Worm (Caenorhabditis elegans) whole organism, L4 larva: ENCODE data around the gene fbxa-105.

Experiments
- F26F4.8 ChIP-seq: fragments of 200-800 bp; sonication (Bioruptor generic); conservative IDR thresholded peaks from 2 replicates; pipeline ENCODE4 v1.3.6; 2022; ENCODE audit warnings: missing genetic modification characterization, missing compliant biosample characterization
- T26A8.4 ChIP-seq: fragments of 200-800 bp; sonication (Bioruptor generic); IDR thresholded peaks from 2 replicates; pipeline ENCODE4 v1.3.6; 2022; ENCODE audit warnings: missing genetic modification characterization, missing compliant biosample characterization
- Y105C5A.15 ChIP-seq: fragments of 200-800 bp; sonication (Bioruptor generic); IDR thresholded peaks from 2 replicates; pipeline ENCODE4 v1.3.6; 2022; ENCODE audit warnings: missing genetic modification characterization, missing compliant biosample characterization
- Y48G9A.11 ChIP-seq: fragments of 200-800 bp; sonication (Bioruptor generic); IDR thresholded peaks from 2 replicates; pipeline ENCODE4 v1.3.6; 2022; ENCODE audit warnings: missing genetic modification reagents, missing genetic modification characterization, missing compliant biosample characterization
- Y75B8A.6 ChIP-seq: fragments of 200-800 bp; sonication (Bioruptor generic); IDR thresholded peaks from 2 replicates; pipeline ENCODE4 v1.3.6; 2022; ENCODE audit warnings: missing genetic modification reagents, missing genetic modification characterization, missing compliant biosample characterization
- aha-1 ChIP-seq: fragments of 150-350 bp; peaks from one replicate; lab custom pipeline; 2014; ENCODE audit warnings: missing biosample characterization, missing genetic modification characterization
- ama-1 ChIP-seq: fragments of 150-350 bp; optimal IDR thresholded peaks from 2 replicates; lab custom pipeline; 2014; ENCODE audit warnings: inconsistent platforms, mixed read lengths
- attf-4 ChIP-seq: sonication (generic microtip); optimal IDR thresholded peaks from 3 replicates; lab custom pipeline; 2017; ENCODE audit warnings: missing biosample characterization, missing genetic modification characterization
- ceh-20 ChIP-seq: fragments of 200-800 bp; sonication (Bioruptor generic); IDR thresholded peaks from 2 replicates; pipeline ENCODE4 v1.3.6; 2022; ENCODE audit warnings: missing genetic modification reagents, missing genetic modification characterization, missing compliant biosample characterization
- ceh-82 ChIP-seq: sonication (generic microtip); optimal IDR thresholded peaks from 2 replicates; lab custom pipeline; 2017; ENCODE audit warnings: missing biosample characterization, missing genetic modification characterization
- daf-19 ChIP-seq: fragments of 200-800 bp; sonication (Bioruptor generic); conservative IDR thresholded peaks from 2 replicates; pipeline ENCODE4 v1.3.6; 2022; ENCODE audit warnings: missing genetic modification characterization, missing compliant biosample characterization
- daf-8 ChIP-seq: fragments of 200-800 bp; sonication (Bioruptor generic); IDR thresholded peaks from 2 replicates; pipeline ENCODE4 v1.3.6; 2022; ENCODE audit warnings: missing genetic modification characterization, missing compliant biosample characterization
- dmd-6 ChIP-seq: fragments of 200-800 bp; sonication (Bioruptor generic); IDR thresholded peaks from 2 replicates; pipeline ENCODE4 v1.3.6; 2022; ENCODE audit warnings: missing genetic modification reagents, missing genetic modification characterization, missing compliant biosample characterization
- dmd-8 ChIP-seq: fragments of 200-800 bp; sonication (Bioruptor generic); IDR thresholded peaks from 2 replicates; pipeline ENCODE4 v1.3.6; 2022; ENCODE audit warnings: missing genetic modification characterization, missing compliant biosample characterization
- dpl-1 ChIP-seq: fragments of 150-350 bp; optimal IDR thresholded peaks from 2 replicates; lab custom pipeline; 2014; ENCODE audit warnings: missing biosample characterization, missing genetic modification reagents, missing genetic modification characterization
- duxl-1 ChIP-seq: sonication (generic microtip); optimal IDR thresholded peaks from 2 replicates; lab custom pipeline; 2016; ENCODE audit warnings: mild to moderate bottlenecking, missing genetic modification characterization, moderate library complexity, missing compliant biosample characterization; ENCODE audit not compliant: poor library complexity
- dve-1 ChIP-seq: sonication (generic microtip); optimal IDR thresholded peaks from 2 replicates; lab custom pipeline; 2017; ENCODE audit warnings: antibody characterized with exemption, mild to moderate bottlenecking, missing genetic modification characterization, missing compliant biosample characterization; ENCODE audit not compliant: insufficient read depth
- hif-1 ChIP-seq, 2 experiments: sonication (generic microtip); optimal IDR thresholded peaks; 2 replicates each; lab custom pipeline; 2016 to 2017; ENCODE audit warnings: missing compliant biosample characterization in 2 of 2, missing genetic modification characterization in 2 of 2, missing genetic modification reagents in 2 of 2, missing genotype in 2 of 2, mild to moderate bottlenecking in 1 of 2
- hlh-30 ChIP-seq: sonication (generic microtip); optimal IDR thresholded peaks from 2 replicates; lab custom pipeline; 2017; ENCODE audit warnings: antibody characterized with exemption, mild to moderate bottlenecking, missing genetic modification characterization, missing compliant biosample characterization; ENCODE audit not compliant: insufficient read depth
- hmg-1.1 ChIP-seq: fragments of 200-800 bp; sonication (Bioruptor generic); IDR thresholded peaks from 2 replicates; pipeline ENCODE4 v1.3.6; 2022; ENCODE audit warnings: missing genetic modification reagents, missing genetic modification characterization, missing compliant biosample characterization
- jun-1 ChIP-seq: fragments of 150-350 bp; optimal IDR thresholded peaks from 2 replicates; lab custom pipeline; 2014; ENCODE audit warnings: missing biosample characterization, missing genetic modification reagents, missing genetic modification characterization
- lin-1 ChIP-seq: fragments of 200-800 bp; sonication (Bioruptor generic); IDR thresholded peaks from 2 replicates; pipeline ENCODE4 v1.3.6; 2022; ENCODE audit warnings: missing genetic modification reagents, missing genetic modification characterization, missing compliant biosample characterization
- lin-38 ChIP-seq: fragments of 200-800 bp; sonication (Bioruptor generic); IDR thresholded peaks from 2 replicates; pipeline ENCODE4 v1.3.6; 2022; ENCODE audit warnings: missing genetic modification reagents, missing genetic modification characterization, missing compliant biosample characterization
- lsy-2 ChIP-seq, 2 experiments: fragments of 150-350 bp in 1 of 2; sonication (generic microtip) in 1 of 2; optimal IDR thresholded peaks; 2 replicates each; lab custom pipeline; 2014 to 2017; ENCODE audit warnings: missing biosample characterization in 2 of 2, missing genetic modification characterization in 2 of 2
- mdl-1 ChIP-seq, 2 experiments: fragments of 150-350 bp in 1 of 2; sonication (generic microtip) in 1 of 2; optimal IDR thresholded peaks; 2 replicates each; lab custom pipeline; 2014 to 2017; ENCODE audit warnings: missing biosample characterization in 2 of 2, missing genetic modification characterization in 2 of 2
- mep-1 ChIP-seq: fragments of 150-350 bp; sonication (generic microtip); optimal IDR thresholded peaks from 3 replicates; lab custom pipeline; 2014; ENCODE audit warnings: missing biosample characterization, missing genetic modification characterization
- mes-2 ChIP-seq: sonication (generic microtip); optimal IDR thresholded peaks from 2 replicates; lab custom pipeline; 2016; ENCODE audit warnings: missing genotype, mild to moderate bottlenecking, missing genetic modification characterization, missing compliant biosample characterization; ENCODE audit not compliant: poor library complexity, severe bottlenecking
- mxl-3 ChIP-seq: fragments of 200-800 bp; sonication (Bioruptor generic); optimal IDR thresholded peaks from 2 replicates; lab custom pipeline; 2018; ENCODE audit warnings: mild to moderate bottlenecking, missing genetic modification characterization, missing compliant biosample characterization
- nhr-102 ChIP-seq: sonication (generic microtip); optimal IDR thresholded peaks from 2 replicates; lab custom pipeline; 2016; ENCODE audit warnings: mild to moderate bottlenecking, missing genetic modification characterization, moderate library complexity, missing compliant biosample characterization
- nhr-28 ChIP-seq: fragments of 150-350 bp; optimal IDR thresholded peaks from 2 replicates; lab custom pipeline; 2014; ENCODE audit warnings: missing biosample characterization, missing genetic modification characterization
- nhr-42 ChIP-seq: fragments of 200-800 bp; sonication (Bioruptor generic); IDR thresholded peaks from 2 replicates; pipeline ENCODE4 v1.3.6; 2022; ENCODE audit warnings: missing genetic modification characterization, missing compliant biosample characterization
- nhr-48 ChIP-seq: sonication (generic microtip); optimal IDR thresholded peaks from 2 replicates; lab custom pipeline; 2016; ENCODE audit warnings: mild to moderate bottlenecking, missing genetic modification characterization, missing compliant biosample characterization
- nhr-6 ChIP-seq: fragments of 150-350 bp; optimal IDR thresholded peaks from 2 replicates; lab custom pipeline; 2014; ENCODE audit warnings: missing biosample characterization, missing genetic modification characterization
- nhr-76 ChIP-seq: fragments of 150-350 bp; optimal IDR thresholded peaks from 2 replicates; lab custom pipeline; 2014; ENCODE audit warnings: missing biosample characterization, missing genetic modification characterization
- nhr-77 ChIP-seq: fragments of 150-350 bp; optimal IDR thresholded peaks from 2 replicates; lab custom pipeline; 2014; ENCODE audit warnings: missing biosample characterization, missing genetic modification characterization
- pha-4 ChIP-seq, 2 experiments: fragments of 150-350 bp in 1 of 2; fragments of 200-800 bp in 1 of 2; sonication (Bioruptor generic) in 1 of 2; IDR thresholded peaks in 1 of 2; optimal IDR thresholded peaks in 1 of 2; 2 replicates each; pipeline versions ENCODE4 v1.3.6 to Lab custom; 2014 to 2022; ENCODE audit warnings: missing genetic modification characterization in 2 of 2, missing genetic modification reagents in 2 of 2, missing biosample characterization in 1 of 2, missing compliant biosample characterization in 1 of 2
- php-3 ChIP-seq: fragments of 200-800 bp; sonication (Bioruptor generic); IDR thresholded peaks from 2 replicates; pipeline ENCODE4 v1.3.6; 2022; ENCODE audit warnings: missing genetic modification reagents, missing genetic modification characterization, missing compliant biosample characterization
- set-16 ChIP-seq: fragments of 200-800 bp; sonication (Bioruptor generic); IDR thresholded peaks from 2 replicates; pipeline ENCODE4 v1.3.6; 2022; ENCODE audit warnings: missing genetic modification reagents, missing genetic modification characterization, missing compliant biosample characterization
- skn-1 ChIP-seq: fragments of 150-350 bp; optimal IDR thresholded peaks from 2 replicates; lab custom pipeline; 2014; ENCODE audit warnings: missing biosample characterization, missing genetic modification characterization
- tra-1 ChIP-seq: fragments of 200-800 bp; sonication (Bioruptor generic); IDR thresholded peaks from 2 replicates; pipeline ENCODE4 v1.3.6; 2022; ENCODE audit warnings: missing genetic modification reagents, missing genetic modification characterization, missing compliant biosample characterization
- zfp-2 ChIP-seq: sonication (generic microtip); optimal IDR thresholded peaks from 2 replicates; lab custom pipeline; 2016; ENCODE audit warnings: mild to moderate bottlenecking, missing genetic modification characterization, missing compliant biosample characterization
- zfp-3 ChIP-seq: fragments of 200-800 bp; sonication (Bioruptor generic); conservative IDR thresholded peaks from 2 replicates; pipeline ENCODE4 v1.3.6; 2022; ENCODE audit warnings: missing genetic modification reagents, missing genetic modification characterization, missing compliant biosample characterization

The fbxa-105 gene

DNA sequence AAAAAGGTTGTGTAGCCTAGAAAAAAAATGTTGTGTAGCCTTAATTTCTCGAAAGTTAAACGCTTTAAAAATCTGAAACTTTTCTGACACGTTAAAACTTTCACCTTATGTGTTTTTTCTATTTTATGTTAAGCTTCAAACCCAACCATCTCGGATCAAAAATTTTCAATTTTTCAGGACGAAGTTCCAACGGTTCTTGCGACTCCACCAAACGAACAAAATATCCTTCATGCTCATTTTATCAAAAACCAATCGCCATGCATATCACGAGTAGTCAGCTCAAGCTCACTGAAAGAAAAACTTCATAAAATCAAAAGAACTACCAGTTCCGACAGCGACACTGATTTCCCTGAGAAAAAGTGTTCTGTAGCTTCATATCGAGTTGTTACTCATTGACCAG is 44.7 kb upstream of the fbxa-105 start:
- no peak for TF ChIP-seq F26F4.8
- TF ChIP-seq daf-8 (GFP tag; lab: Robert Waterston, UW) = no peak
- no peak for TF ChIP-seq Y105C5A.15 (GFP tag; lab: Robert Waterston, UW)
- peak; percentile 90 for TF ChIP-seq aha-1 (tag; lab: Kevin White, UChicago)
- TF ChIP-seq lin-1 (GFP tag; lab: Robert Waterston, UW) = no peak

DNA sequence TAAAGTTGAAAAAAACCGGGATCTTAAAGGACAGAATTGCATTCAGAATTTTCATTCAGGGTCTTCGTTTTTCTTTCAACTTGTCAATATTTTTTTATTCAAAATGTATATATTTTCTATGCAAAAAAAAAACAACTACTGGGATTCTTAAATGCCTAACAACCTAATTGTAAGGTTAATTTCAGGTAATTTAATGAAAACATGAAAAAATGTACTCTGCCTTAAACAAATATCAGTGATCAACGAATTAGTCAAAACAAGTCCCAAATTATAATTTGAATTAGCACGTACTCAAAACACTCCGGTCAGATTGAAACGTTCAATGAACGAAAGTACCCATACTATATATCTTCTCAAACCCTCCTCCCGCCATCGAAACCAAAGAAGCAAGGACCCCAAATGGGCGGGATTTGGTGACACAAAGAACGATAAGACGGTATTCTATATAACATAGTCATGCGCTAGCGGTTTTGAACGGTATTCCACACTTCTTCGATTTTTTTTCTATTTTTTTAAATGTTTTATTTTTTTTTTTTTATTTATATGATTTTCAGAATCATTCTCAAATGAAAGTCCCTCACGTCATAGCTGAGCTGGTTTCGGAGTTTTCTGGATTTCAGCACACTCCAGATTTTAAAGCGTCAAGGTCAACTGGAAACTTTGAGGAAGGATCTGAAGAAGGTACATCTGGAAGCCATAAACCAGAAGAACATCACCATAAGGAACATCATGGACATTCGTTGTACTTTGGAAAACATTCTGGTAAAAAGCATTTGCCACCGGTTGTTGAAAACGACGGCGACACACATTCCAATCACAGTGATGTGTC is 43.8 kb upstream of the fbxa-105 start, which contains the start of the genes ddo-2 and F25E5.8:
Gene ddo-2, minus strand, starts transcription at position 330 of the 829 bp plus-strand sequence.
Gene F25E5.8, plus strand, starts transcription at position 555 of the 829 bp plus-strand sequence.
- TF ChIP-seq php-3 (GFP tag; lab: Robert Waterston, UW) (no peak), zfp-3 (GFP tag; lab: Robert Waterston, UW) (0 out of 2 replicates have a peak, but pooled peaks have one; percentile 22), mep-1 (tag; lab: Kevin White, UChicago) (no peak), dmd-8 (GFP tag; lab: Robert Waterston, UW) (no peak), ama-1 (lab: Kevin White, UChicago) (peak; percentile 74), aha-1 (tag; lab: Kevin White, UChicago) (peak; percentile 97), daf-19 (GFP tag; lab: Robert Waterston, UW) (no peak), ceh-20 (GFP tag; lab: Robert Waterston, UW) (no peak), Y48G9A.11 (GFP tag; lab: Robert Waterston, UW) (no peak), zfp-2 (tag; lab: Kevin White, UChicago) (no peak), hmg-1.1 (GFP tag; lab: Robert Waterston, UW) (0 out of 2 replicates have a peak, but pooled peaks have one; percentile 28), hif-1 (tag; optimal IDR thresholded peaks at IDR 0.05; lab: Kevin White, UChicago) (peak in 1 of 2 experiments; percentile 41), nhr-28 (peak; percentile 55), mdl-1 (tag; optimal IDR thresholded peaks at IDR 0.05; lab: Kevin White, UChicago) (peak in 1 of 2 experiments; percentile 3), hlh-30 (tag; lab: Kevin White, UChicago) (peak; percentile 33), dve-1 (tag; lab: Kevin White, UChicago) (peak; percentile 15), nhr-76 (tag; lab: Kevin White, UChicago) (no peak)

DNA sequence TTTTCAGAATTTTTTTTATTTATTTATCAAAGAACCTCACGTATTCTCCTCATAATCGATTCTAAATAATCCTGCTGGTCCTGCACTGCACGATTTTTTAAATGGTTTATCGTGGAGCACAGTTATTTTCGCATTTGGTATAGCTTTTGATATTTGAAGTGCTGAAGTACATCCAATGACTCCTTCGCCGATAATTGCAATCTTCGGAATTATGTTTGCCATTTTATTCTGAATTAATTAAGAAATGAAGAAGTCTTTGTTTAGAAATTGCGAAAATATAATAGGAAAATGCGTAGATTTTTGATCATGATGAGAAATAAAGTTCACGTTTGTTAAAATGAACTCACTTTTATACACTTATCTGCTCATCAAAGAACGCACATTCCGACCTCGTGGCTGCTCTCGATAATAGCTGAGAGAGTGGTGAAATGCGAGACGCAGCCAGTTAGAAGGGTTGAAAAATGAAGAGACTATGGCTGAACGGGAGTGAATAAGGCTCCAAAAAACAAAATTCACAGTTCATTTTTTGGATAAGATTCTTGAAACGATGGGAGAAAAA is 43.1 kb upstream of the fbxa-105 start:
- TF ChIP-seq lin-38 (GFP tag; lab: Robert Waterston, UW) (no peak), duxl-1 (tag; lab: Kevin White, UChicago) (peak; percentile 23), nhr-77 (tag; lab: Kevin White, UChicago) (peak; percentile 52), mxl-3 (GFP tag; lab: Kevin White, UChicago) (peak; percentile 63), mdl-1 (tag; optimal IDR thresholded peaks at IDR 0.05; lab: Kevin White, UChicago) (peak in 1 of 2 experiments; percentile 89), lin-1 (GFP tag; lab: Robert Waterston, UW) (no peak), pha-4 (GFP tag; IDR thresholded peaks at IDR 0.05; lab: Robert Waterston, UW) (no peak), pha-4 (tag; optimal IDR thresholded peaks at IDR 0.05; lab: Kevin White, UChicago) (peak; percentile 2), dpl-1 (peak; percentile 24), dve-1 (tag; lab: Kevin White, UChicago) (peak; percentile 64), tra-1 (no peak; the same call in 1 of the 2 replicates), set-16 (no peak), jun-1 (tag; lab: Kevin White, UChicago) (no peak), T26A8.4 (GFP tag; lab: Robert Waterston, UW) (peak; percentile 11; the same call in 1 of the 2 replicates), ama-1 (lab: Kevin White, UChicago) (peak; percentile 78), nhr-28 (peak; percentile 44), zfp-2 (tag; lab: Kevin White, UChicago) (no peak), mes-2 (peak; percentile 38), lsy-2 (tag; optimal IDR thresholded peaks at IDR 0.05; lab: Kevin White, UChicago) (peak in 1 of 2 experiments; percentile 68), Y75B8A.6 (GFP tag; lab: Robert Waterston, UW) (no peak), skn-1 (tag; lab: Kevin White, UChicago) (no peak), nhr-102 (no peak), nhr-42 (no peak), attf-4 (tag; lab: Kevin White, UChicago) (no peak), Y105C5A.15 (GFP tag; lab: Robert Waterston, UW) (no peak), dmd-6 (GFP tag; lab: Robert Waterston, UW) (peak; percentile 78), mep-1 (tag; lab: Kevin White, UChicago) (peak; percentile 35), ceh-20 (GFP tag; lab: Robert Waterston, UW) (peak; percentile 50; the same call in 1 of the 2 replicates), nhr-48 (tag; lab: Kevin White, UChicago) (peak; percentile 56), nhr-6 (tag; lab: Kevin White, UChicago) (peak; percentile 28), ceh-82 (tag; lab: Kevin White, UChicago) (no peak)
